Worm (Caenorhabditis elegans): ENCODE measurements around the gene F28G4.2.

DNA sequence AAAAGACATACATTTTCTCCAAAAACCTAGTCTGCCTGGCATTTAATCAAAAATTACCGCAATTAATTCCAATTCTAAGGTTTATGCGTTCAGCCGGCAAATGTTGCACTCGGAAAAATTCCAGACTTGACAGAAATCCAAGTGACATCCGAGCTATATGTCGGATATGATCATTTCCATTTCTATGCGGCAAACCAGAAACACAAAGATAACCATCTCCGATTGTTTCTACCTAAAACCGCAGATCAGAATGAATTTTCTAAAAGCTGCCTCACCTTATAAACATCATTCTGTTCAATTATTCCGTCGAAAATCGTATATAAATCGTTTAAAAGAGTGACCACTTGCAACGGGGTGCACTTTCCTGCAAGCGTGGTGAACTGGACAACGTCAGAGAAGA is 33.0 kb downstream of the F28G4.2 start:
- TF ChIP-seq hlh-12 (tag; optimal IDR thresholded peaks at IDR 0.05) (no peak), F55B11.4 (tag; optimal IDR thresholded peaks at IDR 0.05; ENCODE audit: borderline replicate concordance, insufficient read depth) (no peak), unc-62 (GFP tag; optimal IDR thresholded peaks at IDR 0.05) (no peak), nfya-2 (GFP tag; IDR thresholded peaks at IDR 0.05) (no peak), ceh-79 (tag; optimal IDR thresholded peaks at IDR 0.05) (no peak), ekl-4 (GFP tag; IDR thresholded peaks at IDR 0.05) (no peak), nfya-1 (tag; optimal IDR thresholded peaks at IDR 0.05; ENCODE audit: borderline replicate concordance, insufficient read depth) (no peak), sdz-38 (tag; optimal IDR thresholded peaks at IDR 0.05) (no peak), bed-2 (GFP tag; IDR thresholded peaks at IDR 0.05) (no peak)
